Fruit fly (Drosophila melanogaster): ENCODE measurements around the gene gd.

Gene gd

DNA sequence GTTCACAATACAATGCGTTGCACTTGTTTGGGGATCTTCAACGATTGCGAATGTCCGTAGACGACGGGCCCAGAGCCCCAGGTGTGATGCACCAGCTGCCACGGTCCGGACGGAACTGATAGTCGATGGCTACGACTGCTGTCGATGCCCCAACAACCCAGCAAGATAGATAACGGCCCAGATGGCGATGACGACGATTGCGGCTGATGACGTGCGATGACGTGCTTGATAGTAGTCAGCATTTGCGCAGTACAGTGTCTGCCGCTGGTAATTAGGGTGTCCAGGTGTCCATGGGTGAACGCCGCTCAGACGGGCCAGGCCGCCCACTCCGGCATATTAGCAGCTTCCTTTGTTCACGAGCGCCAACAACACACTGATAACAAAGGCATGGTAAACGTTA is 2.6 kb downstream of the gd start, which contains the start of gene cac:
cac (minus strand) TSS at position 101 of the 400 bp plus-strand sequence.
- TF ChIP-seq h (optimal IDR thresholded peaks at IDR 0.05) (no peak), Sin3A (optimal IDR thresholded peaks at IDR 0.05) (no peak), insv (optimal IDR thresholded peaks at IDR 0.05) (no peak), Myc (optimal IDR thresholded peaks at IDR 0.05) (no peak), ttk (optimal IDR thresholded peaks at IDR 0.05) (no peak), psq (optimal IDR thresholded peaks at IDR 0.05) (no peak)

DNA sequence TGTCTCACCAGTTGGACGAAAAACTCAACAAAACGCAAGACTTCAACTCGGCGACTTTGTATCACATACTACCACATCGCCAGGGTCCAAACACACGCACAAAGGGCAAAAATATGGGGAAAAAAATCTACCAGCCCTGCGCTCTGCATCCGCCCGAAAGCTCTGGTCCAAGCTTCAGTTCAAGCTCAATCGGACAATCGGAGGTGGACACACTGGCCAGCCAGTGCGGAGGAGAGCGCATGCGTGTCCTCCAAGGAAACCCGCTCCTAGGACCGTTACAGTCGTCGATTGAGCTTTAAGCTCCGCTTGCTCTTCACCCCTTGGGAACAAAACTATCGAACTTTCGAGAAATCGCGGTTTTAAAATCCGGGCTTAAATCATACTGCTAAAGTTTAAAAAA is 3.7 kb downstream of the gd start:
- TF ChIP-seq psq (optimal IDR thresholded peaks at IDR 0.05): no peak
- TF ChIP-seq insv (optimal IDR thresholded peaks at IDR 0.05): no peak
- no peak for TF ChIP-seq h (optimal IDR thresholded peaks at IDR 0.05)
- no peak for TF ChIP-seq ttk (optimal IDR thresholded peaks at IDR 0.05)
- TF ChIP-seq Sin3A (optimal IDR thresholded peaks at IDR 0.05): no peak
- TF ChIP-seq Myc (optimal IDR thresholded peaks at IDR 0.05): no peak
